Worm (Caenorhabditis elegans): ENCODE measurements around the gene T24E12.11.

T24E12.11 gene

ce11 chrII:3779463-3779862 is at the start of gene T24E12.11:
Gene T24E12.11 (minus strand): TSS chrII:3779563.
- TF ChIP-seq Y116A8C.19 (tag; optimal IDR thresholded peaks at IDR 0.05; ENCODE audit: borderline replicate concordance), result no peak
- no peak for TF ChIP-seq nhr-85 (tag)
- no peak for TF ChIP-seq ama-1 (optimal IDR thresholded peaks at IDR 0.05)
- no peak for TF ChIP-seq nhr-28 (tag; optimal IDR thresholded peaks at IDR 0.05)
- no peak for TF ChIP-seq alr-1 (tag; optimal IDR thresholded peaks at IDR 0.05; ENCODE audit: borderline replicate concordance)
- no peak for TF ChIP-seq C04F5.9 (tag; optimal IDR thresholded peaks at IDR 0.05)
- no peak for TF ChIP-seq egl-27 (tag; optimal IDR thresholded peaks at IDR 0.05)
- TF ChIP-seq ceh-88 (GFP tag; IDR thresholded peaks at IDR 0.05), result no peak
- no peak for TF ChIP-seq egl-13 (tag; optimal IDR thresholded peaks at IDR 0.05)
- TF ChIP-seq ceh-8 (GFP tag; optimal IDR thresholded peaks at IDR 0.05), result no peak
- TF ChIP-seq lin-39 (tag; optimal IDR thresholded peaks at IDR 0.05), result no peak
- TF ChIP-seq isw-1 (GFP tag; IDR thresholded peaks at IDR 0.05), result no peak
- no peak for TF ChIP-seq tlp-1 (tag; optimal IDR thresholded peaks at IDR 0.05)
- no peak for TF ChIP-seq nhr-84 (tag; optimal IDR thresholded peaks at IDR 0.05)
- TF ChIP-seq pag-3 (tag; optimal IDR thresholded peaks at IDR 0.05; ENCODE audit: borderline replicate concordance, insufficient read depth), result no peak
- TF ChIP-seq snu-23 (GFP tag; optimal IDR thresholded peaks at IDR 0.05), result no peak

ce11 chrII:3827801-3828200 is 48.4 kb upstream of the T24E12.11 start, which contains the start of gene F54D10.8:
Gene F54D10.8 (minus strand): TSS chrII:3827901.
- TF ChIP-seq skn-1 (tag; optimal IDR thresholded peaks at IDR 0.05), result no peak
- no peak for TF ChIP-seq xbp-1 (tag; optimal IDR thresholded peaks at IDR 0.05)
- TF ChIP-seq ceh-63 (GFP tag; optimal IDR thresholded peaks at IDR 0.05), result no peak
- TF ChIP-seq unc-98 (GFP tag; IDR thresholded peaks at IDR 0.05), result no peak
- no peak for TF ChIP-seq ceh-90 (tag; optimal IDR thresholded peaks at IDR 0.05)
- TF ChIP-seq tbx-2 (tag; optimal IDR thresholded peaks at IDR 0.05), result no peak
- no peak for TF ChIP-seq tlp-1 (tag; optimal IDR thresholded peaks at IDR 0.05)
- no peak for TF ChIP-seq swsn-7 (tag; optimal IDR thresholded peaks at IDR 0.05)
- no peak for TF ChIP-seq fkh-10 (GFP tag; optimal IDR thresholded peaks at IDR 0.05)
- no peak for TF ChIP-seq ets-5 (GFP tag; IDR thresholded peaks at IDR 0.05)
- no peak for TF ChIP-seq jun-1 (tag; optimal IDR thresholded peaks at IDR 0.05)
- TF ChIP-seq irx-1 (tag; optimal IDR thresholded peaks at IDR 0.05), result no peak
- TF ChIP-seq nhr-76 (tag; optimal IDR thresholded peaks at IDR 0.05), result no peak
- TF ChIP-seq lin-14 (GFP tag; optimal IDR thresholded peaks at IDR 0.05), result no peak
- TF ChIP-seq isw-1 (GFP tag; IDR thresholded peaks at IDR 0.05), result no peak
- no peak for TF ChIP-seq unc-62 (GFP tag; optimal IDR thresholded peaks at IDR 0.05)

ce11 chrII:3823855-3824254 is 44.5 kb upstream of the T24E12.11 start, which contains the start of gene skr-15:
Gene skr-15 (plus strand): TSS chrII:3824155.
- no peak for TF ChIP-seq tlp-1 (tag; optimal IDR thresholded peaks at IDR 0.05)
- no peak for TF ChIP-seq swsn-7 (tag; optimal IDR thresholded peaks at IDR 0.05)

ce11 chrII:3821248-3821647 is 41.9 kb upstream of the T24E12.11 start, which contains the start of gene F54D10.7:
Gene F54D10.7 (minus strand): TSS chrII:3821296.
- TF ChIP-seq ceh-8 (GFP tag; optimal IDR thresholded peaks at IDR 0.05), result no peak
- no peak for TF ChIP-seq unc-86 (tag; optimal IDR thresholded peaks at IDR 0.05)
- no peak for TF ChIP-seq unc-130 (tag; optimal IDR thresholded peaks at IDR 0.05)
- TF ChIP-seq nhr-76 (tag; optimal IDR thresholded peaks at IDR 0.05), result no peak
- TF ChIP-seq efl-1 (optimal IDR thresholded peaks at IDR 0.05), result no peak
- peak in 1 of 2 experiments; percentile 58 for TF ChIP-seq efl-1 (GFP tag; optimal IDR thresholded peaks at IDR 0.05 in 1 of 2)
- TF ChIP-seq nhr-77 (tag; optimal IDR thresholded peaks at IDR 0.05), result no peak
- no peak for TF ChIP-seq lin-15B (tag; optimal IDR thresholded peaks at IDR 0.05)
- TF ChIP-seq ets-5 (GFP tag; IDR thresholded peaks at IDR 0.05), result no peak

- TF ChIP-seq dpl-1 (GFP tag; optimal IDR thresholded peaks at IDR 0.05) (peak in 1 of 3 experiments; percentile 34), unc-86 (tag; optimal IDR thresholded peaks at IDR 0.05) (peak; percentile 23), dsc-1 (tag; optimal IDR thresholded peaks at IDR 0.05) (peak; percentile 9), fkh-8 (tag; optimal IDR thresholded peaks at IDR 0.05) (peak; percentile 72), nhr-85 (tag) (peak; percentile 65), F16B12.6 (tag; optimal IDR thresholded peaks at IDR 0.05) (peak; percentile 6), lsy-2 (tag; optimal IDR thresholded peaks at IDR 0.05) (peak; percentile 30 to 46), xbp-1 (tag; optimal IDR thresholded peaks at IDR 0.05) (peak; percentile 4), efl-1 (optimal IDR thresholded peaks at IDR 0.05) (peak; percentile 41 to 55), efl-1 (GFP tag; optimal IDR thresholded peaks at IDR 0.05 in 1 of 2) (peak; percentile 22 to 50), lin-35 (GFP tag; optimal IDR thresholded peaks at IDR 0.05) (peak in 1 of 2 experiments; percentile 6), egl-13 (tag; optimal IDR thresholded peaks at IDR 0.05) (peak; percentile 6), snu-23 (GFP tag; optimal IDR thresholded peaks at IDR 0.05) (peak; percentile 30), lin-14 (GFP tag; optimal IDR thresholded peaks at IDR 0.05) (peak; percentile 77), mep-1 (tag; optimal IDR thresholded peaks at IDR 0.05) (peak; percentile 38), nhr-71 (tag; optimal IDR thresholded peaks at IDR 0.05) (peak; percentile 57), swsn-7 (tag; optimal IDR thresholded peaks at IDR 0.05) (peak; percentile 33), nhr-47 (tag; optimal IDR thresholded peaks at IDR 0.05) (peak; percentile 37)
Observed at ce11 chrII:3816251-3816849, 37.0 kb upstream of the T24E12.11 start, which contains the start of gene fbxa-24. Gene fbxa-24 (plus strand): TSS chrII:3816526.
